Worm (Caenorhabditis elegans): Measurements from ENCODE around the gene gcy-15.

- TF ChIP-seq ztf-11 (tag; optimal IDR thresholded peaks at IDR 0.05) (no peak), cey-2 (tag; optimal IDR thresholded peaks at IDR 0.05; ENCODE audit: borderline replicate concordance, insufficient read depth) (no peak), daf-8 (GFP tag; IDR thresholded peaks at IDR 0.05) (no peak), nhr-11 (tag; optimal IDR thresholded peaks at IDR 0.05) (no peak), mep-1 (tag; optimal IDR thresholded peaks at IDR 0.05) (no peak), F49E8.2 (tag; optimal IDR thresholded peaks at IDR 0.05; ENCODE audit: borderline replicate concordance) (no peak), arid-1 (GFP tag; conservative IDR thresholded peaks at IDR 0.05) (no peak), pha-4 (GFP tag; IDR thresholded peaks at IDR 0.05) (no peak), pha-4 (tag; optimal IDR thresholded peaks at IDR 0.05) (no peak), R02D3.7 (tag; optimal IDR thresholded peaks at IDR 0.05) (no peak), ceh-44 (GFP tag; IDR thresholded peaks at IDR 0.05) (no peak)
Measured at ce11 chrII:3240207-3240606, 43.3 kb upstream of the gcy-15 start, which contains the start of gene C17F4.3.
